Fruit fly (Drosophila melanogaster) whole organism, embryonic: ENCODE measurements around the gene CG1986.
A peak's percentile ranks its signal among the peaks of the same experiment; 100 is the strongest.

Experiments used
- Ada2b ChIP-seq: fragments of 200-800 bp; sonication (Bioruptor generic); IDR thresholded peaks from 2 replicates; pipeline ENCODE4 v1.3.6; 2022; ENCODE audit warnings: missing biosample characterization, missing genetic modification characterization
- Antp ChIP-seq: fragments of 200-800 bp; sonication (Bioruptor generic); optimal IDR thresholded peaks from 3 replicates; lab custom pipeline; 2016; ENCODE audit warnings: missing biosample characterization, missing genetic modification characterization
- CG10366 ChIP-seq: fragments of 200-800 bp; sonication (Bioruptor generic); IDR thresholded peaks from 2 replicates; pipeline ENCODE4 v1.3.6; 2022; ENCODE audit warnings: missing biosample characterization, missing genetic modification characterization
- CG11456 ChIP-seq: fragments of 200-800 bp; sonication (Bioruptor generic); IDR thresholded peaks from 3 replicates; pipeline ENCODE4 v1.3.6; 2022; ENCODE audit warnings: missing biosample characterization, missing genetic modification characterization
- CG13123 ChIP-seq: fragments of 200-800 bp; sonication (Bioruptor generic); optimal IDR thresholded peaks from 2 replicates; lab custom pipeline; 2016; ENCODE audit warnings: missing biosample characterization, missing genetic modification characterization
- CG14441 ChIP-seq: fragments of 200-800 bp; sonication (Bioruptor generic); IDR thresholded peaks from 2 replicates; pipeline ENCODE4 v1.3.6; 2022; ENCODE audit warnings: missing biosample characterization, missing genetic modification characterization
- CG32532 ChIP-seq: fragments of 200-800 bp; sonication (Bioruptor generic); IDR thresholded peaks from 2 replicates; pipeline ENCODE4 v1.3.6; 2022; ENCODE audit warnings: missing biosample characterization, missing genetic modification characterization
- CG32767 ChIP-seq: fragments of 200-800 bp; sonication (Bioruptor generic); IDR thresholded peaks from 2 replicates; pipeline ENCODE4 v1.3.6; 2022; ENCODE audit warnings: missing biosample characterization, missing genetic modification characterization
- CG32772 ChIP-seq: fragments of 200-800 bp; sonication (Bioruptor generic); IDR thresholded peaks from 2 replicates; pipeline ENCODE4 v1.3.6; 2022; ENCODE audit warnings: missing biosample characterization, missing genetic modification characterization
- CG3995 ChIP-seq: fragments of 200-800 bp; sonication (Bioruptor generic); optimal IDR thresholded peaks from 3 replicates; lab custom pipeline; 2016; ENCODE audit warnings: missing biosample characterization, missing genetic modification characterization
- CG43689 ChIP-seq: fragments of 200-800 bp; sonication (Bioruptor generic); IDR thresholded peaks from 2 replicates; pipeline ENCODE4 v1.3.6; 2022; ENCODE audit warnings: missing biosample characterization, missing genetic modification characterization
- CG5953 ChIP-seq: fragments of 200-800 bp; sonication (Bioruptor generic); IDR thresholded peaks from 2 replicates; pipeline ENCODE4 v1.3.6; 2022; ENCODE audit warnings: missing biosample characterization, missing genetic modification characterization
- CG6689 ChIP-seq: fragments of 200-800 bp; sonication (Bioruptor generic); IDR thresholded peaks from 2 replicates; pipeline ENCODE4 v1.3.6; 2022; ENCODE audit warnings: missing biosample characterization, missing genetic modification characterization
- CG7357 ChIP-seq: fragments of 200-800 bp; sonication (Bioruptor generic); IDR thresholded peaks from 3 replicates; pipeline ENCODE4 v1.3.6; 2022; ENCODE audit warnings: missing biosample characterization, missing genetic modification characterization
- CHES-1-like ChIP-seq: fragments of 200-800 bp; sonication (Bioruptor generic); optimal IDR thresholded peaks from 2 replicates; lab custom pipeline; 2016; ENCODE audit warnings: missing biosample characterization, missing genetic modification characterization
- CkIIα-i1 ChIP-seq: fragments of 200-800 bp; sonication (Bioruptor generic); IDR thresholded peaks from 2 replicates; pipeline ENCODE4 v1.3.6; 2022; ENCODE audit warnings: missing biosample characterization, missing genetic modification characterization
- Dek ChIP-seq: fragments of 200-800 bp; sonication (Bioruptor generic); optimal IDR thresholded peaks from 3 replicates; lab custom pipeline; 2019; ENCODE audit warnings: missing biosample characterization, mild to moderate bottlenecking, missing genetic modification characterization, moderate library complexity
- Doc3 ChIP-seq: fragments of 200-800 bp; sonication (Bioruptor generic); IDR thresholded peaks from 3 replicates; pipeline ENCODE4 v1.3.6; 2022; ENCODE audit warnings: missing biosample characterization, missing genetic modification characterization; ENCODE audit not compliant: partially characterized antibody
- E2f1 ChIP-seq: fragments of 200-800 bp; sonication (Bioruptor generic); IDR thresholded peaks from 2 replicates; pipeline ENCODE4 v1.3.6; 2022; ENCODE audit warnings: missing biosample characterization, missing genetic modification characterization
- Ets65A ChIP-seq: fragments of 200-800 bp; sonication (Bioruptor generic); peaks from one replicate; lab custom pipeline; 2016; ENCODE audit warnings: missing biosample characterization, missing genetic modification characterization
- Gug ChIP-seq: fragments of 200-800 bp; sonication (Bioruptor generic); IDR thresholded peaks from 4 replicates; pipeline ENCODE4 v1.3.6; 2022; ENCODE audit warnings: missing biosample characterization, missing genetic modification characterization
- HLH4C ChIP-seq: fragments of 200-800 bp; sonication (Bioruptor generic); IDR thresholded peaks from 3 replicates; pipeline ENCODE4 v1.3.6; 2022; ENCODE audit warnings: missing biosample characterization, missing genetic modification characterization; ENCODE audit not compliant: partially characterized antibody
- Hmx ChIP-seq: fragments of 200-800 bp; sonication (Bioruptor generic); optimal IDR thresholded peaks from 2 replicates; lab custom pipeline; 2016; ENCODE audit warnings: missing biosample characterization, missing genetic modification characterization
- Mrtf ChIP-seq: fragments of 200-800 bp; sonication (Bioruptor generic); IDR thresholded peaks from 3 replicates; pipeline ENCODE4 v1.3.6; 2022; ENCODE audit warnings: missing biosample characterization, missing genetic modification characterization
- NFAT ChIP-seq: fragments of 200-800 bp; sonication (Bioruptor generic); IDR thresholded peaks from 2 replicates; pipeline ENCODE4 v1.3.6; 2022; ENCODE audit warnings: missing biosample characterization, missing genetic modification characterization
- Ravus ChIP-seq: fragments of 200-800 bp; sonication (Bioruptor generic); IDR thresholded peaks from 2 replicates; pipeline ENCODE4 v1.3.6; 2022; ENCODE audit warnings: missing biosample characterization, missing genetic modification characterization
- Rfx ChIP-seq: fragments of 200-800 bp; sonication (Bioruptor generic); IDR thresholded peaks from 2 replicates; pipeline ENCODE4 v1.3.6; 2022; ENCODE audit warnings: missing biosample characterization, missing genetic modification characterization
- Sox102F ChIP-seq: fragments of 200-800 bp; sonication (Bioruptor generic); optimal IDR thresholded peaks from 2 replicates; lab custom pipeline; 2018; ENCODE audit warnings: missing biosample characterization, mild to moderate bottlenecking, missing genetic modification characterization, moderate library complexity
- ap ChIP-seq: fragments of 200-800 bp; sonication (Bioruptor generic); IDR thresholded peaks from 2 replicates; pipeline ENCODE4 v1.3.6; 2022; ENCODE audit warnings: missing biosample characterization, missing genetic modification characterization
- ase ChIP-seq: fragments of 200-800 bp; sonication (Bioruptor generic); IDR thresholded peaks from 3 replicates; pipeline ENCODE4 v1.3.6; 2022; ENCODE audit warnings: missing biosample characterization, missing genetic modification characterization
- az2 ChIP-seq: fragments of 200-800 bp; sonication (Bioruptor generic); optimal IDR thresholded peaks from 3 replicates; lab custom pipeline; 2016; ENCODE audit warnings: missing biosample characterization, missing genetic modification characterization
- chinmo ChIP-seq: fragments of 200-800 bp; sonication (Bioruptor generic); IDR thresholded peaks from 4 replicates; pipeline ENCODE4 v1.3.6; 2022; ENCODE audit warnings: missing biosample characterization, missing genetic modification characterization; ENCODE audit not compliant: partially characterized antibody
- ci ChIP-seq: fragments of 200-800 bp; sonication (Bioruptor generic); IDR thresholded peaks from 3 replicates; pipeline ENCODE4 v1.3.6; 2022; ENCODE audit warnings: missing biosample characterization, missing genetic modification characterization
- crp ChIP-seq, 2 experiments: fragments of 200-800 bp; sonication (Bioruptor generic); optimal IDR thresholded peaks; 2 replicates in 1 of 2; 3 replicates in 1 of 2; lab custom pipeline; 2017; ENCODE audit warnings: missing biosample characterization in 2 of 2, missing genetic modification characterization in 2 of 2, mild to moderate bottlenecking in 1 of 2, moderate library complexity in 1 of 2
- dati ChIP-seq: fragments of 200-800 bp; sonication (Bioruptor generic); IDR thresholded peaks from 2 replicates; pipeline ENCODE4 v1.3.6; 2022; ENCODE audit warnings: missing biosample characterization, missing genetic modification characterization
- dysf ChIP-seq: fragments of 200-800 bp; sonication (Bioruptor generic); IDR thresholded peaks from 3 replicates; pipeline ENCODE4 v1.3.6; 2022; ENCODE audit warnings: missing biosample characterization, missing genetic modification characterization
- hkb ChIP-seq, 2 experiments: fragments of 200-800 bp in 1 of 2; fragments of >200 bp in 1 of 2; sonication (Bioruptor generic) in 1 of 2; IDR thresholded peaks in 1 of 2; optimal IDR thresholded peaks in 1 of 2; 2 replicates each; pipeline versions ENCODE4 v1.3.6 to Lab custom; 2017 to 2022; ENCODE audit warnings: missing biosample characterization in 1 of 2, missing genetic modification characterization in 1 of 2
- ken ChIP-seq: fragments of 200-800 bp; sonication (Bioruptor generic); IDR thresholded peaks from 3 replicates; pipeline ENCODE4 v1.3.6; 2022; ENCODE audit warnings: missing biosample characterization, missing genetic modification characterization
- klu ChIP-seq: fragments of 200-800 bp; sonication (Bioruptor generic); IDR thresholded peaks from 2 replicates; pipeline ENCODE4 v1.3.6; 2022; ENCODE audit warnings: missing biosample characterization, missing genetic modification characterization
- lmd ChIP-seq: fragments of 200-800 bp; sonication (Bioruptor generic); IDR thresholded peaks from 2 replicates; pipeline ENCODE4 v1.3.6; 2022; ENCODE audit warnings: missing biosample characterization, missing genetic modification characterization
- pan ChIP-seq, 4 experiments: fragments of >200 bp in 3 of 4; fragments of 200-800 bp in 1 of 4; sonication (Bioruptor generic) in 1 of 4; optimal IDR thresholded peaks in 3 of 4; IDR thresholded peaks in 1 of 4; 2 replicates each; pipeline versions ENCODE4 v1.3.6 to Lab custom; 2017 to 2022; ENCODE audit warnings: missing biosample characterization in 2 of 4, missing genetic modification characterization in 2 of 4, mixed read lengths in 1 of 4
- prd ChIP-seq, 3 experiments: fragments of >200 bp in 2 of 3; fragments of 200-800 bp in 1 of 3; sonication (Bioruptor generic) in 1 of 3; optimal IDR thresholded peaks in 2 of 3; IDR thresholded peaks in 1 of 3; 2 replicates in 2 of 3; 3 replicates in 1 of 3; pipeline versions ENCODE4 v1.3.6 to Lab custom; 2017 to 2022; ENCODE audit warnings: missing biosample characterization in 1 of 3, missing genetic modification characterization in 1 of 3
- sens ChIP-seq: fragments of 200-800 bp; sonication (Bioruptor generic); peaks from one replicate; lab custom pipeline; 2016; ENCODE audit warnings: missing biosample characterization, missing genetic modification characterization
- seq ChIP-seq: fragments of 200-800 bp; sonication (Bioruptor generic); IDR thresholded peaks from 2 replicates; pipeline ENCODE4 v1.3.6; 2022; ENCODE audit warnings: missing biosample characterization, missing genetic modification characterization
- sisA ChIP-seq: fragments of 200-800 bp; sonication (Bioruptor generic); IDR thresholded peaks from 2 replicates; pipeline ENCODE4 v1.3.6; 2022; ENCODE audit warnings: missing biosample characterization, missing genetic modification characterization
- sr ChIP-seq: fragments of 200-800 bp; sonication (Bioruptor generic); IDR thresholded peaks from 3 replicates; pipeline ENCODE4 v1.3.6; 2022; ENCODE audit warnings: missing biosample characterization, missing genetic modification characterization
- stc ChIP-seq: fragments of 200-800 bp; sonication (Bioruptor generic); IDR thresholded peaks from 2 replicates; pipeline ENCODE4 v1.3.6; 2022; ENCODE audit warnings: missing biosample characterization, missing genetic modification characterization
- tio ChIP-seq: fragments of 200-800 bp; sonication (Bioruptor generic); optimal IDR thresholded peaks from 2 replicates; lab custom pipeline; 2017; ENCODE audit warnings: missing biosample characterization, missing genetic modification characterization, inconsistent platforms
- ttk ChIP-seq: fragments of 200-800 bp; sonication (Bioruptor generic); IDR thresholded peaks from 2 replicates; pipeline ENCODE4 v2.1.2; 2022; ENCODE audit warnings: missing biosample characterization, missing genetic modification characterization

CG1986 gene

dm6 chrX:9909384-9909783 is 1.5 kb downstream of the CG1986 start:
- TF ChIP-seq CG32772 (GFP tag; lab: Robert Waterston, UW) (0 out of 2 replicates have a peak, but pooled peaks have one; percentile 32), NFAT (GFP tag; lab: Robert Waterston, UW) (0 out of 2 replicates have a peak, but pooled peaks have one; percentile 30), CG32532 (GFP tag; lab: Robert Waterston, UW) (peak; percentile 19; the same call in 1 of the 2 replicates), az2 (GFP tag; lab: Kevin White, UChicago) (no peak), Antp (GFP tag; lab: Kevin White, UChicago) (peak; percentile 2), E2f1 (GFP tag; lab: Robert Waterston, UW) (peak; percentile 9; the same call in 1 of the 2 replicates), CG3995 (GFP tag; lab: Kevin White, UChicago) (peak; percentile 65), Ada2b (GFP tag; lab: Robert Waterston, UW) (peak; percentile 37; the same call in 1 of the 2 replicates), seq (GFP tag; lab: Robert Waterston, UW) (0 out of 2 replicates have a peak, but pooled peaks have one; percentile 18), ken (peak; percentile 48; the same call in 1 of the 3 replicates), ap (peak; percentile 31; the same call in 1 of the 2 replicates), dati (GFP tag; lab: Robert Waterston, UW) (no peak), stc (GFP tag; lab: Robert Waterston, UW) (0 out of 2 replicates have a peak, but pooled peaks have one; percentile 22), CG6689 (GFP tag; lab: Robert Waterston, UW) (0 out of 2 replicates have a peak, but pooled peaks have one; percentile 19), CG7357 (GFP tag; lab: Robert Waterston, UW) (0 out of 3 replicates have a peak, but pooled peaks have one; percentile 26), crp (GFP tag; optimal IDR thresholded peaks at IDR 0.05; lab: Kevin White, UChicago) (peak in 1 of 2 experiments; percentile 13), sisA (GFP tag; lab: Robert Waterston, UW) (peak; percentile 44), CG11456 (GFP tag; lab: Robert Waterston, UW) (0 out of 3 replicates have a peak, but pooled peaks have one; percentile 49), dysf (peak; percentile 36; the same call in 1 of the 3 replicates), sens (GFP tag; lab: Kevin White, UChicago) (peak; percentile 58), pan (optimal IDR thresholded peaks at IDR 0.05; lab: Kevin White, UChicago) (no peak), pan (GFP tag; optimal IDR thresholded peaks at IDR 0.05 in 1 of 2, IDR thresholded peaks at IDR 0.05 in 1 of 2) (peak in 1 of 2 experiments; percentile 45), Gug (peak; percentile 50; the same call in 2 of the 4 replicates), klu (GFP tag; lab: Robert Waterston, UW) (no peak), Sox102F (GFP tag; lab: Kevin White, UChicago) (peak; percentile 1), chinmo (GFP tag; lab: Robert Waterston, UW) (0 out of 4 replicates have a peak, but pooled peaks have one; percentile 19), Mrtf (GFP tag; lab: Robert Waterston, UW) (no peak), hkb (optimal IDR thresholded peaks at IDR 0.05; lab: Kevin White, UChicago) (no peak), hkb (GFP tag; IDR thresholded peaks at IDR 0.05; lab: Robert Waterston, UW) (peak; percentile 37; the same call in 1 of the 2 replicates), CG32767 (GFP tag; lab: Robert Waterston, UW) (no peak), Hmx (no peak), Ets65A (GFP tag; lab: Kevin White, UChicago) (peak; percentile 90), prd (optimal IDR thresholded peaks at IDR 0.05; lab: Kevin White, UChicago) (no peak), prd (GFP tag; IDR thresholded peaks at IDR 0.05; lab: Robert Waterston, UW) (peak; percentile 34; the same call in 1 of the 3 replicates), sr (GFP tag; lab: Robert Waterston, UW) (peak; percentile 21; the same call in 1 of the 3 replicates), ase (0 out of 3 replicates have a peak, but pooled peaks have one; percentile 28), Doc3 (GFP tag; lab: Robert Waterston, UW) (no peak), tio (GFP tag; lab: Kevin White, UChicago) (no peak), Rfx (GFP tag; lab: Robert Waterston, UW) (peak; percentile 64), CG10366 (GFP tag; lab: Robert Waterston, UW) (peak; percentile 13; the same call in 1 of the 2 replicates), ci (peak; percentile 43; the same call in 1 of the 3 replicates), HLH4C (no peak), ttk (GFP tag; lab: Robert Waterston, UW) (peak; percentile 37; the same call in 1 of the 2 replicates), CG14441 (GFP tag; lab: Robert Waterston, UW) (peak; percentile 39; the same call in 1 of the 2 replicates), CG5953 (GFP tag; lab: Robert Waterston, UW) (0 out of 2 replicates have a peak, but pooled peaks have one; percentile 35), Ravus (GFP tag; lab: Robert Waterston, UW) (no peak), lmd (GFP tag; lab: Robert Waterston, UW) (peak; percentile 43; the same call in 1 of the 2 replicates), CG13123 (GFP tag; lab: Kevin White, UChicago) (no peak), CHES-1-like (GFP tag; lab: Kevin White, UChicago) (no peak), Dek (tag; lab: Kevin White, UChicago) (no peak), CkIIα-i1 (no peak), CG43689 (GFP tag; lab: Robert Waterston, UW) (no peak)
